ENCODE assay signal across 6 worm cellular contexts in the genomic region with DNA sequence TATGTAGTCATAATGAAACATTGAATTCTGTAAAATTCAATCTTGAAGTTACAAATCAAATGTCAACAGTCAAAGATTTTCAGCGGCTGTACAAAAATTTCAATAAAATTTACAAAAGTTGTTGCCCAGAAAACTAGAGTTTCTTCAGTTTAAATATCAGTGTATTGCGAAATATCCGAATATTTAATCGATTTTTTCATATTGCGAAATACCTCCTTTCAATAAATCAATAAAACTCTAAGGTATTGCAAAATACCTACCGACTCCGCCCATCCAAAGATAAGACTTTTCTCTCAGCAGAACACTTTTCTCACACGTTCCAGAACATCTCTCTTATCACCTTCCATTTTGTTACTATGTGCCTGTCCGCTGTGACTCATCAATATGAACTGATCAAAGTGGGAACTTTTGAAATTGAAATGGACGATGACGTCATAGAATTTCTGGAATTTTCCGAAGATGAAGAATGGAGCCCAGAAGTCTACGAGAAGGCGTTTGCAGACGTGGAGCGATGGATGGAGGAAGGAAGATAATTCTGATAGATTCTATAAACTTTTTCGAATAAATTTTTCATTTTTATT.
TF ChIP-seq lines count a peak whose summit lies in the region.

No protein-coding gene starts in this region.

TF ChIP-seq in whole organism, L1 larva, 84 proteins besides CTCF, POLR2A, EP300 and RAD21 (continues in another document):
- TF ChIP-seq efl-1 (optimal IDR thresholded peaks at IDR 0.05; lab: Kevin White, UChicago): no peak
- peak in 1 of 2 experiments; percentile 78 for TF ChIP-seq efl-1 (GFP tag; optimal IDR thresholded peaks at IDR 0.05 in 1 of 2; lab: Kevin White, UChicago)
- no peak for TF ChIP-seq egl-27 (tag; optimal IDR thresholded peaks at IDR 0.05; lab: Kevin White, UChicago)
- TF ChIP-seq zip-4 (GFP tag; optimal IDR thresholded peaks at IDR 0.05; lab: Kevin White, UChicago): peak; percentile 47
- no peak for TF ChIP-seq aly-2 (tag; optimal IDR thresholded peaks at IDR 0.05; lab: Kevin White, UChicago)
- TF ChIP-seq pag-3 (tag; optimal IDR thresholded peaks at IDR 0.05; lab: Kevin White, UChicago; ENCODE audit: borderline replicate concordance, insufficient read depth): no peak
- no peak for TF ChIP-seq unc-86 (tag; optimal IDR thresholded peaks at IDR 0.05; lab: Kevin White, UChicago)
- TF ChIP-seq grh-1 (GFP tag; IDR thresholded peaks at IDR 0.05; lab: Robert Waterston, UW): no peak
- no peak for TF ChIP-seq aha-1 (tag; optimal IDR thresholded peaks at IDR 0.05; lab: Kevin White, UChicago)
- no peak for TF ChIP-seq nhr-47 (tag; optimal IDR thresholded peaks at IDR 0.05; lab: Kevin White, UChicago)
- peak; percentile 17 for TF ChIP-seq skn-1 (tag; optimal IDR thresholded peaks at IDR 0.05; lab: Kevin White, UChicago)
- TF ChIP-seq ceh-8 (GFP tag; optimal IDR thresholded peaks at IDR 0.05; lab: Kevin White, UChicago): no peak
- no peak for TF ChIP-seq sup-37 (GFP tag; optimal IDR thresholded peaks at IDR 0.05; lab: Kevin White, UChicago)
- TF ChIP-seq unc-130 (tag; optimal IDR thresholded peaks at IDR 0.05; lab: Kevin White, UChicago): no peak

TF ChIP-seq in whole organism, L2 larva, 48 proteins besides CTCF, POLR2A, EP300 and RAD21:
- TF ChIP-seq fos-1 (tag; optimal IDR thresholded peaks at IDR 0.05; lab: Kevin White, UChicago): peak; percentile 44
- TF ChIP-seq sem-4 (tag; optimal IDR thresholded peaks at IDR 0.05; lab: Kevin White, UChicago): no peak
- peak; percentile 37 for TF ChIP-seq unc-55 (GFP tag; optimal IDR thresholded peaks at IDR 0.05; lab: Kevin White, UChicago)

TF ChIP-seq in whole organism, L3 larva, 47 proteins besides CTCF, POLR2A, EP300 and RAD21:
- TF ChIP-seq snpc-4 (tag; optimal IDR thresholded peaks at IDR 0.05; lab: Kevin White, UChicago) (no peak), skn-1 (tag; optimal IDR thresholded peaks at IDR 0.05; lab: Kevin White, UChicago) (no peak), fos-1 (tag; optimal IDR thresholded peaks at IDR 0.05; lab: Kevin White, UChicago) (no peak), pqm-1 (tag; optimal IDR thresholded peaks at IDR 0.05; lab: Kevin White, UChicago) (peak; percentile 46), eor-1 (tag; optimal IDR thresholded peaks at IDR 0.05; lab: Kevin White, UChicago) (no peak), ztf-11 (tag; optimal IDR thresholded peaks at IDR 0.05; lab: Kevin White, UChicago) (no peak), ceh-28 (tag; optimal IDR thresholded peaks at IDR 0.05; lab: Kevin White, UChicago) (peak; percentile 83), elt-2 (tag; optimal IDR thresholded peaks at IDR 0.05; lab: Kevin White, UChicago) (peak; percentile 87), unc-39 (tag; optimal IDR thresholded peaks at IDR 0.05; lab: Kevin White, UChicago) (no peak), nhr-67 (tag; optimal IDR thresholded peaks at IDR 0.05; lab: Kevin White, UChicago) (no peak), aly-2 (tag; optimal IDR thresholded peaks at IDR 0.05; lab: Kevin White, UChicago) (no peak)

TF ChIP-seq in whole organism, L4 larva, 104 proteins besides CTCF, POLR2A, EP300 and RAD21:
- no peak for TF ChIP-seq daf-12 (tag; optimal IDR thresholded peaks at IDR 0.05; lab: Kevin White, UChicago)
- no peak for TF ChIP-seq nhr-25 (tag; optimal IDR thresholded peaks at IDR 0.05; lab: Kevin White, UChicago; ENCODE audit: borderline replicate concordance, insufficient read depth)
- peak; percentile 40 for TF ChIP-seq ceh-28 (tag; optimal IDR thresholded peaks at IDR 0.05; lab: Kevin White, UChicago)
- TF ChIP-seq dmd-6 (GFP tag; IDR thresholded peaks at IDR 0.05; lab: Robert Waterston, UW): peak; percentile 42; the same call in 1 of the 2 replicates
- no peak for TF ChIP-seq cey-2 (tag; optimal IDR thresholded peaks at IDR 0.05; lab: Kevin White, UChicago; ENCODE audit: borderline replicate concordance, insufficient read depth)
- no peak for TF ChIP-seq daf-16 (GFP tag; optimal IDR thresholded peaks at IDR 0.05; lab: Kevin White, UChicago)
- TF ChIP-seq daf-16 (tag; optimal IDR thresholded peaks at IDR 0.05; lab: Kevin White, UChicago): peak; percentile 21
- no peak for TF ChIP-seq ama-1 (optimal IDR thresholded peaks at IDR 0.05; lab: Kevin White, UChicago)
- TF ChIP-seq pqm-1 (tag; optimal IDR thresholded peaks at IDR 0.05; lab: Kevin White, UChicago): peak; percentile 5
- TF ChIP-seq Y75B8A.6 (GFP tag; IDR thresholded peaks at IDR 0.05; lab: Robert Waterston, UW): no peak
- no peak for TF ChIP-seq R02D3.7 (tag; optimal IDR thresholded peaks at IDR 0.05; lab: Kevin White, UChicago)
- no peak for TF ChIP-seq ztf-11 (tag; optimal IDR thresholded peaks at IDR 0.05; lab: Kevin White, UChicago)
- TF ChIP-seq lin-29 (GFP tag; IDR thresholded peaks at IDR 0.05; lab: Robert Waterston, UW): no peak

TF ChIP-seq in whole organism, mixed stage, embryonic, 35 proteins besides CTCF, POLR2A, EP300 and RAD21:
- TF ChIP-seq unc-39 (tag; optimal IDR thresholded peaks at IDR 0.05; lab: Kevin White, UChicago): no peak
- TF ChIP-seq zip-8 (tag; optimal IDR thresholded peaks at IDR 0.05; lab: Kevin White, UChicago): peak; percentile 77
- no peak for TF ChIP-seq flh-1 (GFP tag; optimal IDR thresholded peaks at IDR 0.05; lab: Kevin White, UChicago)
TF ChIP-seq in whole organism, mixed stage, embryonic: peak in this region for 1.

TF ChIP-seq in whole organism, young adult, 124 proteins besides CTCF, POLR2A, EP300 and RAD21:
- peak; percentile 64 for TF ChIP-seq atf-7 (tag; optimal IDR thresholded peaks at IDR 0.05; lab: Kevin White, UChicago)
- 0 out of 2 replicates have a peak, but pooled peaks have one; percentile 55 for TF ChIP-seq nfyb-1 (GFP tag; IDR thresholded peaks at IDR 0.05; lab: Robert Waterston, UW)
- TF ChIP-seq cebp-1 (GFP tag; IDR thresholded peaks at IDR 0.05; lab: Robert Waterston, UW): peak; percentile 95
- peak; percentile 99 for TF ChIP-seq cebp-1 (tag; optimal IDR thresholded peaks at IDR 0.05; lab: Kevin White, UChicago)
- TF ChIP-seq nhr-80 (tag; optimal IDR thresholded peaks at IDR 0.05; lab: Kevin White, UChicago): peak; percentile 4
- TF ChIP-seq lin-26 (GFP tag; IDR thresholded peaks at IDR 0.05; lab: Robert Waterston, UW): no peak
- no peak for TF ChIP-seq hmg-20 (GFP tag; IDR thresholded peaks at IDR 0.05; lab: Robert Waterston, UW)
